Fruit fly (Drosophila melanogaster) whole organism, embryonic: ENCODE data around the gene CG34256.

Source experiments
- B-H2 ChIP-seq: fragments of 200-800 bp; sonication (Bioruptor generic); optimal IDR thresholded peaks from 2 replicates; lab custom pipeline; 2018; ENCODE audit warnings: missing biosample characterization, mild to moderate bottlenecking, missing genetic modification characterization
- BEAF-32 ChIP-seq: fragments of 200-800 bp; sonication (Bioruptor generic); optimal IDR thresholded peaks from 3 replicates; lab custom pipeline; 2017; ENCODE audit warnings: missing biosample characterization, missing genetic modification characterization, mild to moderate bottlenecking, moderate library complexity, missing genetic modification reagents
- C15 ChIP-seq: fragments of 200-800 bp; sonication (Bioruptor generic); IDR thresholded peaks from 3 replicates; pipeline ENCODE4 v1.3.6; 2022; ENCODE audit warnings: missing biosample characterization, missing genetic modification characterization
- CG10147 ChIP-seq: fragments of 200-800 bp; sonication (Bioruptor generic); optimal IDR thresholded peaks from 2 replicates; lab custom pipeline; 2019; ENCODE audit warnings: missing biosample characterization, mild to moderate bottlenecking, missing genetic modification characterization, moderate library complexity
- CG10431 ChIP-seq: fragments of 200-800 bp; sonication (Bioruptor generic); optimal IDR thresholded peaks from 3 replicates; lab custom pipeline; 2018; ENCODE audit warnings: missing biosample characterization, mild to moderate bottlenecking, missing genetic modification characterization
- CG14860 ChIP-seq: fragments of 200-800 bp; sonication (Bioruptor generic); IDR thresholded peaks from 3 replicates; pipeline ENCODE4 v1.3.6; 2022; ENCODE audit warnings: missing biosample characterization, missing genetic modification characterization; ENCODE audit not compliant: partially characterized antibody
- CG15073 ChIP-seq: fragments of 200-800 bp; sonication (Bioruptor generic); optimal IDR thresholded peaks from 2 replicates; lab custom pipeline; 2016; ENCODE audit warnings: missing biosample characterization, missing genetic modification characterization
- CG1647 ChIP-seq: fragments of 200-800 bp; sonication (Bioruptor generic); optimal IDR thresholded peaks from 3 replicates; lab custom pipeline; 2016; ENCODE audit warnings: missing biosample characterization, missing genetic modification characterization
- CG2120 ChIP-seq: fragments of 200-800 bp; sonication (Bioruptor generic); optimal IDR thresholded peaks from 3 replicates; lab custom pipeline; 2016; ENCODE audit warnings: missing biosample characterization, missing genetic modification characterization
- CG30431 ChIP-seq: fragments of 200-800 bp; sonication (Bioruptor generic); optimal IDR thresholded peaks from 2 replicates; lab custom pipeline; 2017; ENCODE audit warnings: missing biosample characterization, missing genetic modification characterization
- CG32772 ChIP-seq: fragments of 200-800 bp; sonication (Bioruptor generic); IDR thresholded peaks from 2 replicates; pipeline ENCODE4 v1.3.6; 2022; ENCODE audit warnings: missing biosample characterization, missing genetic modification characterization
- CG33557 ChIP-seq: fragments of 200-800 bp; sonication (Bioruptor generic); optimal IDR thresholded peaks from 2 replicates; lab custom pipeline; 2019; ENCODE audit warnings: missing biosample characterization, mild to moderate bottlenecking, missing genetic modification characterization, moderate library complexity
- CG34224 ChIP-seq: fragments of 200-800 bp; sonication (Bioruptor generic); IDR thresholded peaks from 3 replicates; pipeline ENCODE4 v1.3.6; 2022; ENCODE audit warnings: missing biosample characterization, missing genetic modification characterization; ENCODE audit not compliant: partially characterized antibody
- CG42726 ChIP-seq: fragments of 200-800 bp; sonication (Bioruptor generic); IDR thresholded peaks from 2 replicates; pipeline ENCODE4 v1.3.6; 2022; ENCODE audit warnings: missing biosample characterization, missing genetic modification characterization; ENCODE audit not compliant: partially characterized antibody
- CG4282 ChIP-seq: fragments of 200-800 bp; sonication (Bioruptor generic); optimal IDR thresholded peaks from 2 replicates; lab custom pipeline; 2016; ENCODE audit warnings: missing biosample characterization, missing genetic modification characterization
- CG5953 ChIP-seq: fragments of 200-800 bp; sonication (Bioruptor generic); IDR thresholded peaks from 2 replicates; pipeline ENCODE4 v1.3.6; 2022; ENCODE audit warnings: missing biosample characterization, missing genetic modification characterization
- CG6654 ChIP-seq: fragments of 200-800 bp; sonication (Bioruptor generic); optimal IDR thresholded peaks from 2 replicates; lab custom pipeline; 2017; ENCODE audit warnings: missing biosample characterization, mild to moderate bottlenecking, missing genetic modification characterization
- CG7839 ChIP-seq: fragments of 200-800 bp; sonication (Bioruptor generic); optimal IDR thresholded peaks from 3 replicates; lab custom pipeline; 2018; ENCODE audit warnings: missing biosample characterization, mild to moderate bottlenecking, missing genetic modification characterization, moderate library complexity
- Camta ChIP-seq: fragments of 200-800 bp; sonication (Bioruptor generic); optimal IDR thresholded peaks from 2 replicates; lab custom pipeline; 2016; ENCODE audit warnings: missing biosample characterization, missing genetic modification characterization
- D ChIP-seq, 2 experiments: fragments of 200-800 bp in 1 of 2; fragments of >200 bp in 1 of 2; sonication (Bioruptor generic) in 1 of 2; optimal IDR thresholded peaks; 2 replicates in 1 of 2; 3 replicates in 1 of 2; lab custom pipeline; 2017; ENCODE audit warnings: mild to moderate bottlenecking in 1 of 2, missing biosample characterization in 1 of 2, missing genetic modification characterization in 1 of 2, missing genetic modification reagents in 1 of 2
- Dip2 ChIP-seq: fragments of 200-800 bp; sonication (Bioruptor generic); IDR thresholded peaks from 2 replicates; pipeline ENCODE4 v1.3.6; 2022; ENCODE audit warnings: missing biosample characterization, missing genetic modification characterization
- Dip3 ChIP-seq: fragments of 200-800 bp; sonication (Bioruptor generic); optimal IDR thresholded peaks from 3 replicates; lab custom pipeline; 2016; ENCODE audit warnings: missing biosample characterization, missing genetic modification characterization
- HLHmδ ChIP-seq: fragments of 200-800 bp; sonication (Bioruptor generic); optimal IDR thresholded peaks from 2 replicates; lab custom pipeline; 2018; ENCODE audit warnings: missing biosample characterization, mild to moderate bottlenecking, missing genetic modification characterization, moderate library complexity
- MESR4 ChIP-seq: fragments of 200-800 bp; sonication (Bioruptor generic); optimal IDR thresholded peaks from 2 replicates; lab custom pipeline; 2018; ENCODE audit warnings: missing biosample characterization, mild to moderate bottlenecking, missing genetic modification characterization, moderate library complexity
- Mrtf ChIP-seq: fragments of 200-800 bp; sonication (Bioruptor generic); IDR thresholded peaks from 3 replicates; pipeline ENCODE4 v1.3.6; 2022; ENCODE audit warnings: missing biosample characterization, missing genetic modification characterization
- Oaz ChIP-seq: fragments of 200-800 bp; sonication (Bioruptor generic); IDR thresholded peaks from 2 replicates; pipeline ENCODE4 v1.3.6; 2022; ENCODE audit warnings: missing biosample characterization, missing genetic modification characterization
- Sin3A ChIP-seq: fragments of >200 bp; optimal IDR thresholded peaks from 2 replicates; lab custom pipeline; 2018
- Sry-β ChIP-seq: fragments of 200-800 bp; sonication (Bioruptor generic); optimal IDR thresholded peaks from 2 replicates; lab custom pipeline; 2018; ENCODE audit warnings: missing biosample characterization, mild to moderate bottlenecking, missing genetic modification characterization, moderate library complexity
- abd-A ChIP-seq: fragments of 200-800 bp; sonication (Bioruptor generic); optimal IDR thresholded peaks from 3 replicates; lab custom pipeline; 2019; ENCODE audit warnings: missing biosample characterization, mild to moderate bottlenecking, missing genetic modification characterization, moderate library complexity
- amos ChIP-seq: fragments of 200-800 bp; sonication (Bioruptor generic); IDR thresholded peaks from 2 replicates; pipeline ENCODE4 v1.3.6; 2022; ENCODE audit warnings: missing biosample characterization, missing genetic modification characterization; ENCODE audit not compliant: partially characterized antibody
- ato ChIP-seq: fragments of 200-800 bp; sonication (Bioruptor generic); IDR thresholded peaks from 2 replicates; pipeline ENCODE4 v1.3.6; 2022; ENCODE audit warnings: missing biosample characterization, missing genetic modification characterization; ENCODE audit not compliant: partially characterized antibody
- bbx ChIP-seq: fragments of 200-800 bp; sonication (Bioruptor generic); IDR thresholded peaks from 2 replicates; pipeline ENCODE4 v1.3.6; 2022; ENCODE audit warnings: missing biosample characterization, missing genetic modification characterization; ENCODE audit not compliant: partially characterized antibody
- cg ChIP-seq: fragments of 200-800 bp; sonication (Bioruptor generic); optimal IDR thresholded peaks from 3 replicates; lab custom pipeline; 2019; ENCODE audit warnings: missing biosample characterization, mild to moderate bottlenecking, missing genetic modification characterization, moderate library complexity
- ci ChIP-seq: fragments of 200-800 bp; sonication (Bioruptor generic); IDR thresholded peaks from 3 replicates; pipeline ENCODE4 v1.3.6; 2022; ENCODE audit warnings: missing biosample characterization, missing genetic modification characterization
- ems ChIP-seq: fragments of 200-800 bp; sonication (Bioruptor generic); optimal IDR thresholded peaks from 3 replicates; lab custom pipeline; 2016; ENCODE audit warnings: missing biosample characterization, missing genetic modification characterization
- exex ChIP-seq: fragments of 200-800 bp; sonication (Bioruptor generic); optimal IDR thresholded peaks from 4 replicates; lab custom pipeline; 2018; ENCODE audit warnings: missing biosample characterization, mild to moderate bottlenecking, missing genetic modification characterization, moderate library complexity
- gcm ChIP-seq: fragments of 200-800 bp; sonication (Bioruptor generic); optimal IDR thresholded peaks from 2 replicates; lab custom pipeline; 2019; ENCODE audit warnings: missing biosample characterization, mild to moderate bottlenecking, missing genetic modification characterization, moderate library complexity
- grau ChIP-seq: fragments of 200-800 bp; optimal IDR thresholded peaks from 3 replicates; lab custom pipeline; 2019; ENCODE audit warnings: missing biosample characterization, mild to moderate bottlenecking, missing genetic modification characterization, moderate library complexity
- grn ChIP-seq: fragments of 200-800 bp; sonication (Bioruptor generic); optimal IDR thresholded peaks from 3 replicates; lab custom pipeline; 2017; ENCODE audit warnings: missing biosample characterization, missing genetic modification characterization
- hbn ChIP-seq: fragments of 200-800 bp; sonication (Bioruptor generic); IDR thresholded peaks from 2 replicates; pipeline ENCODE4 v1.3.6; 2022; ENCODE audit warnings: missing biosample characterization, missing genetic modification characterization; ENCODE audit not compliant: partially characterized antibody
- lilli ChIP-seq: fragments of 200-800 bp; sonication (Bioruptor generic); optimal IDR thresholded peaks from 3 replicates; lab custom pipeline; 2016; ENCODE audit warnings: missing biosample characterization, missing genetic modification characterization
- nerfin-1 ChIP-seq: fragments of 200-800 bp; sonication (Bioruptor generic); optimal IDR thresholded peaks from 3 replicates; lab custom pipeline; 2019; ENCODE audit warnings: missing biosample characterization, mild to moderate bottlenecking, missing genetic modification characterization, moderate library complexity
- nerfin-2 ChIP-seq: fragments of 200-800 bp; sonication (Bioruptor generic); IDR thresholded peaks from 2 replicates; pipeline ENCODE4 v1.3.6; 2022; ENCODE audit warnings: missing biosample characterization, missing genetic modification characterization; ENCODE audit not compliant: partially characterized antibody
- nmo ChIP-seq: fragments of 200-800 bp; sonication (Bioruptor generic); optimal IDR thresholded peaks from 2 replicates; lab custom pipeline; 2018; ENCODE audit warnings: missing biosample characterization, mild to moderate bottlenecking, missing genetic modification characterization, moderate library complexity
- pum ChIP-seq: fragments of 200-800 bp; sonication (Bioruptor generic); optimal IDR thresholded peaks from 2 replicates; lab custom pipeline; 2016; ENCODE audit warnings: missing biosample characterization, missing genetic modification characterization
- sqz ChIP-seq: fragments of 200-800 bp; sonication (Bioruptor generic); optimal IDR thresholded peaks from 3 replicates; lab custom pipeline; 2018; ENCODE audit warnings: missing biosample characterization, mild to moderate bottlenecking, missing genetic modification characterization
- ssp ChIP-seq: fragments of 200-800 bp; sonication (Bioruptor generic); IDR thresholded peaks from 2 replicates; pipeline ENCODE4 v1.3.6; 2022; ENCODE audit warnings: missing biosample characterization, missing genetic modification characterization
- tin ChIP-seq: fragments of 200-800 bp; sonication (Bioruptor generic); optimal IDR thresholded peaks from 3 replicates; lab custom pipeline; 2016; ENCODE audit warnings: missing biosample characterization, missing genetic modification characterization
- twi ChIP-seq: fragments of 200-800 bp; optimal IDR thresholded peaks from 2 replicates; lab custom pipeline; 2019; ENCODE audit warnings: missing biosample characterization, mild to moderate bottlenecking, missing genetic modification characterization, moderate library complexity
- zfh1 ChIP-seq: fragments of 200-800 bp; sonication (Bioruptor generic); IDR thresholded peaks from 3 replicates; pipeline ENCODE4 v1.3.6; 2022; ENCODE audit warnings: missing biosample characterization, missing genetic modification characterization

CG34256 gene

DNA sequence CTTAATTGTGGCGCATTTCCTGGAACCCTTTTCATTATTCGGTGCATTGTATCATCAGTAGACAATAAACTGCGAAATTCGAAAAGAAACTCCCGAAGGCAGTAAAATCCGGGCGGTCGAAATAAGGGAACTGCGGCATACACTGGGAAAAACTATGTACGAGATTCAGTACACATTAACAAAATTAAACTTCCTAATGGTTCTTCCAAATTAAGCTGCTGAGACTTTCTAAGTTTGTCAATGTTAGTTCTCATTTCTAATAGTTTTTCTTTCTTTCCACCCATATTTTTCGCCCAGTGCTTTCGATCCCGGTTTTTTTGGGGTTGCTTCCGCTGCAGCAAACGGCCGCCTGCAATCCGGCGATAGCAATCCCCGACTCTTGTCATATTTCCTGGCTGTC is 35.2 kb upstream of the CG34256 start (continued):
- TF ChIP-seq ssp (GFP tag; lab: Robert Waterston, UW) (peak; percentile 58), D (optimal IDR thresholded peaks at IDR 0.05; lab: Kevin White, UChicago) (no peak), D (GFP tag; optimal IDR thresholded peaks at IDR 0.05; lab: Kevin White, UChicago) (peak; percentile 20), lilli (GFP tag; lab: Kevin White, UChicago) (peak; percentile 66), HLHmδ (GFP tag; lab: Kevin White, UChicago) (no peak), Sin3A (lab: Kevin White, UChicago) (no peak), CG1647 (GFP tag; lab: Kevin White, UChicago) (no peak), CG4282 (GFP tag; lab: Kevin White, UChicago) (peak; percentile 39), MESR4 (no peak), CG2120 (GFP tag; lab: Kevin White, UChicago) (peak; percentile 57), grn (GFP tag; lab: Kevin White, UChicago) (peak; percentile 4), exex (tag; lab: Kevin White, UChicago) (no peak), twi (peak; percentile 55), zfh1 (GFP tag; lab: Robert Waterston, UW) (peak; percentile 93), cg (GFP tag; lab: Kevin White, UChicago) (no peak), ato (GFP tag; lab: Robert Waterston, UW) (no peak), Oaz (GFP tag; lab: Robert Waterston, UW) (no peak), Dip2 (no peak), pum (peak; percentile 60), nerfin-2 (GFP tag; lab: Robert Waterston, UW) (no peak), ci (GFP tag; lab: Robert Waterston, UW) (peak; percentile 92), CG14860 (no peak), CG10147 (peak; percentile 49), C15 (peak; percentile 55; the same call in 1 of the 3 replicates), CG6654 (GFP tag; lab: Kevin White, UChicago) (peak; percentile 55), CG7839 (peak; percentile 81), amos (GFP tag; lab: Robert Waterston, UW) (no peak), abd-A (tag; lab: Kevin White, UChicago) (no peak), BEAF-32 (no peak), CG42726 (no peak), CG5953 (GFP tag; lab: Robert Waterston, UW) (peak; percentile 54; the same call in 1 of the 2 replicates), ems (GFP tag; lab: Kevin White, UChicago) (peak; percentile 73), grau (tag; lab: Kevin White, UChicago) (peak; percentile 71), CG32772 (GFP tag; lab: Robert Waterston, UW) (peak; percentile 85), CG33557 (peak; percentile 73), CG34224 (GFP tag; lab: Robert Waterston, UW) (no peak), Dip3 (GFP tag; lab: Kevin White, UChicago) (peak; percentile 22), gcm (GFP tag; lab: Kevin White, UChicago) (peak; percentile 64), tin (peak; percentile 77), Sry-β (GFP tag; lab: Kevin White, UChicago) (no peak), CG10431 (GFP tag; lab: Kevin White, UChicago) (peak; percentile 72), Camta (GFP tag; lab: Kevin White, UChicago) (peak; percentile 65), nmo (GFP tag; lab: Kevin White, UChicago) (peak; percentile 82), CG30431 (GFP tag; lab: Kevin White, UChicago) (peak; percentile 64), sqz (GFP tag; lab: Kevin White, UChicago) (peak; percentile 45), hbn (GFP tag; lab: Robert Waterston, UW) (no peak), nerfin-1 (tag; lab: Kevin White, UChicago) (peak; percentile 75), CG15073 (GFP tag; lab: Kevin White, UChicago) (no peak), Mrtf (GFP tag; lab: Robert Waterston, UW) (peak; percentile 82), bbx (GFP tag; lab: Robert Waterston, UW) (no peak), B-H2 (GFP tag; lab: Kevin White, UChicago) (no peak)
